Fruit fly (Drosophila melanogaster) whole organism, wandering third instar larva: ENCODE measurements around the gene agt.

ENCODE experiments used
- Abd-B ChIP-seq: fragments of >200 bp; optimal IDR thresholded peaks from 2 replicates; lab custom pipeline; 2017; ENCODE audit warnings: missing biosample characterization, missing genetic modification characterization
- CG32264 ChIP-seq: fragments of 200-800 bp; sonication (Bioruptor generic); optimal IDR thresholded peaks from 2 replicates; lab custom pipeline; 2016; ENCODE audit warnings: missing biosample characterization, missing genetic modification characterization
- CrebA ChIP-seq: fragments of 200-800 bp; sonication (Bioruptor generic); optimal IDR thresholded peaks from 2 replicates; lab custom pipeline; 2016; ENCODE audit warnings: missing biosample characterization, mild to moderate bottlenecking, missing genetic modification characterization, borderline replicate concordance
- Dfd ChIP-seq: fragments of >200 bp; optimal IDR thresholded peaks from 2 replicates; lab custom pipeline; 2017; ENCODE audit warnings: missing biosample characterization, missing genetic modification characterization
- Dif ChIP-seq: fragments of 200-275, 200-300 bp; sonication (Bioruptor generic); optimal IDR thresholded peaks from 2 replicates; lab custom pipeline; 2018; ENCODE audit warnings: missing biosample characterization, missing genetic modification characterization; ENCODE audit not compliant: partially characterized antibody
- GATAd ChIP-seq: sonication (Bioruptor generic); optimal IDR thresholded peaks from 2 replicates; lab custom pipeline; 2016; ENCODE audit warnings: missing biosample characterization, missing genetic modification characterization
- HLH106 ChIP-seq: fragments of 200-800 bp; optimal IDR thresholded peaks from 3 replicates; lab custom pipeline; 2019; ENCODE audit warnings: missing biosample characterization, mild to moderate bottlenecking, missing genetic modification characterization, moderate library complexity
- Hnf4 ChIP-seq: fragments of 200-800 bp; sonication (Bioruptor generic); optimal IDR thresholded peaks from 2 replicates; lab custom pipeline; 2016; ENCODE audit warnings: missing biosample characterization, mild to moderate bottlenecking, missing genetic modification characterization
- Hr83 ChIP-seq: fragments of 200-300 bp; sonication (Bioruptor generic); optimal IDR thresholded peaks from 2 replicates; lab custom pipeline; 2016; ENCODE audit warnings: missing biosample characterization, mild to moderate bottlenecking, missing genetic modification characterization, moderate library complexity; ENCODE audit not compliant: poor library complexity, severe bottlenecking
- Jra ChIP-seq: sonication (Bioruptor generic); optimal IDR thresholded peaks from 2 replicates; lab custom pipeline; 2016; ENCODE audit warnings: missing biosample characterization, missing genetic modification characterization
- Mio ChIP-seq: sonication (Bioruptor generic); optimal IDR thresholded peaks from 2 replicates; lab custom pipeline; 2016; ENCODE audit warnings: missing biosample characterization, missing genetic modification characterization
- Myc ChIP-seq: fragments of >200 bp; optimal IDR thresholded peaks from 2 replicates; lab custom pipeline; 2017
- N ChIP-seq: fragments of >200 bp; optimal IDR thresholded peaks from 2 replicates; lab custom pipeline; 2018; ENCODE audit warnings: missing biosample characterization, missing external identifiers, missing genetic modification characterization
- OdsH ChIP-seq: fragments of 200-800 bp; sonication (Bioruptor generic); optimal IDR thresholded peaks from 2 replicates; lab custom pipeline; 2016; ENCODE audit warnings: missing biosample characterization, mild to moderate bottlenecking, missing genetic modification characterization
- Rel ChIP-seq, 2 experiments: fragments of 200-800 bp; sonication (Bioruptor generic) in 1 of 2; optimal IDR thresholded peaks; 2 replicates in 1 of 2; 3 replicates in 1 of 2; lab custom pipeline; 2016 to 2019; ENCODE audit warnings: mild to moderate bottlenecking in 2 of 2, missing biosample characterization in 2 of 2, missing genetic modification characterization in 2 of 2, moderate library complexity in 1 of 2
- Sp1 ChIP-seq: fragments of 200-800 bp; sonication (Bioruptor generic); optimal IDR thresholded peaks from 3 replicates; lab custom pipeline; 2019; ENCODE audit warnings: missing biosample characterization, mild to moderate bottlenecking, missing genetic modification characterization, moderate library complexity
- Vsx2 ChIP-seq: fragments of 200-300, 225-300 bp; sonication (Bioruptor generic); optimal IDR thresholded peaks from 2 replicates; lab custom pipeline; 2018; ENCODE audit warnings: missing biosample characterization, missing genetic modification characterization; ENCODE audit not compliant: partially characterized antibody
- br ChIP-seq: fragments of 200-800 bp; sonication (Bioruptor generic); optimal IDR thresholded peaks from 2 replicates; lab custom pipeline; 2016; ENCODE audit warnings: missing biosample characterization, missing genetic modification characterization
- brk ChIP-seq: fragments of 200-800 bp; sonication (Bioruptor generic); optimal IDR thresholded peaks from 2 replicates; lab custom pipeline; 2016; ENCODE audit warnings: missing biosample characterization, mild to moderate bottlenecking, missing genetic modification characterization
- dmrt93B ChIP-seq: fragments of 200-800 bp; sonication (Bioruptor generic); optimal IDR thresholded peaks from 2 replicates; lab custom pipeline; 2018; ENCODE audit warnings: missing biosample characterization, mild to moderate bottlenecking, missing genetic modification characterization
- dsf ChIP-seq: sonication (Bioruptor generic); optimal IDR thresholded peaks from 2 replicates; lab custom pipeline; 2016; ENCODE audit warnings: missing biosample characterization, missing genetic modification characterization, borderline replicate concordance
- ey ChIP-seq: fragments of 200-800 bp; sonication (Bioruptor generic); optimal IDR thresholded peaks from 2 replicates; lab custom pipeline; 2016; ENCODE audit warnings: missing biosample characterization, missing genetic modification characterization
- foxo ChIP-seq, 2 experiments: fragments of 200-800 bp; sonication (Bioruptor generic); optimal IDR thresholded peaks; 2 replicates in 1 of 2; 3 replicates in 1 of 2; lab custom pipeline; 2016 to 2017; ENCODE audit warnings: missing biosample characterization in 2 of 2, missing genetic modification characterization in 2 of 2
- fru ChIP-seq: fragments of 200-800 bp; sonication (Bioruptor generic); optimal IDR thresholded peaks from 3 replicates; lab custom pipeline; 2016; ENCODE audit warnings: missing biosample characterization, mild to moderate bottlenecking, missing genetic modification characterization
- h ChIP-seq: fragments of 200-800 bp; sonication (Bioruptor generic); optimal IDR thresholded peaks from 3 replicates; lab custom pipeline; 2016; ENCODE audit warnings: missing biosample characterization, mild to moderate bottlenecking, missing genetic modification characterization
- lola ChIP-seq: fragments of >200 bp; optimal IDR thresholded peaks from 2 replicates; lab custom pipeline; 2017; ENCODE audit warnings: missing biosample characterization, missing genetic modification characterization
- pan ChIP-seq: fragments of >200 bp; optimal IDR thresholded peaks from 2 replicates; lab custom pipeline; 2017
- psq ChIP-seq: fragments of 200-800 bp; sonication (Bioruptor generic); optimal IDR thresholded peaks from 3 replicates; lab custom pipeline; 2017; ENCODE audit warnings: missing biosample characterization, mild to moderate bottlenecking, missing genetic modification characterization, moderate library complexity
- sage ChIP-seq: fragments of 200-800 bp; sonication (Bioruptor generic); optimal IDR thresholded peaks from 2 replicates; lab custom pipeline; 2016; ENCODE audit warnings: missing biosample characterization, mild to moderate bottlenecking, missing genetic modification characterization
- sv ChIP-seq: fragments of 200-800 bp; sonication (Bioruptor generic); optimal IDR thresholded peaks from 3 replicates; lab custom pipeline; 2016; ENCODE audit warnings: missing biosample characterization, missing genetic modification characterization
- tai ChIP-seq: sonication (Bioruptor generic); optimal IDR thresholded peaks from 2 replicates; lab custom pipeline; 2016; ENCODE audit warnings: missing biosample characterization, missing genetic modification characterization
- usp ChIP-seq: fragments of >200 bp; optimal IDR thresholded peaks from 2 replicates; lab custom pipeline; 2017; ENCODE audit warnings: missing biosample characterization, missing genetic modification characterization
- woc ChIP-seq: sonication (Bioruptor generic); optimal IDR thresholded peaks from 2 replicates; lab custom pipeline; 2016; ENCODE audit warnings: missing biosample characterization, mild to moderate bottlenecking, missing genetic modification characterization

The agt gene

DNA sequence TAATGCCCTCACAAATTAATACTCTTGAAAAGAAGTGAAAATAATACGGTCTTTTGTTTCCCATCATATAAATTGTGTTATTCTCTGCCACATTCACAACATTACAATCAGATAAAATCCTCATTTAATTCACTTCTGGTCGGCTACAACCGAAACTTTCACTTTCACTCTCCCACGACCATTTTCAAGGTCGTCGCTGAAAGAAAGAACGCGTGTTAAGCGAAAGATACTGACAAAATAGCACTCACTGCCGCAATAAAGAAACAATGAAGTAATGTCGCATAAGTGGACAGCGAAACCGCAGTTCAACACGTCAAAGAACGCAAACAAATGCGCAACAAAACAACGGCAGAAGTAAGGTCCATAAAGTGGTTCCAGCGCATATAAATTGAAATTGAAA is 28.3 kb upstream of the agt start:
- no peak for TF ChIP-seq dmrt93B (GFP tag; lab: Kevin White, UChicago)
- TF ChIP-seq, all 38 proteins: peak for 0

DNA sequence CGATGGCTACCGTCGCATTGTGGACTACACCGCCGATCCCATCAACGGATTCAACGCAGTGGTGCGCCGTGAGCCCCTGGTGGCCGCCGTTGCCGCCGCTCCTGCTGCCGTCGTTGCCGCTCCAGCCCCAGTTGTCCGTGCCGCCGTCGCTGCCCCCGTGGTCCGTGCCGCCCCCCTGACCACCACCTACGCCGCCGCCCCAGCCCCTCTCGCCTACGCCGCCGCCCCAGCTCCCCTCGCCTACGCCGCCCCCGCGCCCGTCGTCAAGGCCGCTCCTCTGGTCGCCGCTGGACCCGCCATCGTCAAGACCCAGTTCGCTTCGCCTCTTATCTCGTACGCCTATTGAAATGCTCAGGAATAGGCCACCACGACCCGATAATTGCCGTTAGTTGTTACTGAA is 27.3 kb upstream of the agt start:
- TF ChIP-seq foxo (GFP tag; optimal IDR thresholded peaks at IDR 0.05; lab: Kevin White, UChicago) (no peak), Dfd (GFP tag; lab: Kevin White, UChicago) (peak; percentile 85), h (no peak), Jra (GFP tag; lab: Kevin White, UChicago) (no peak), OdsH (GFP tag; lab: Kevin White, UChicago) (no peak)

DNA sequence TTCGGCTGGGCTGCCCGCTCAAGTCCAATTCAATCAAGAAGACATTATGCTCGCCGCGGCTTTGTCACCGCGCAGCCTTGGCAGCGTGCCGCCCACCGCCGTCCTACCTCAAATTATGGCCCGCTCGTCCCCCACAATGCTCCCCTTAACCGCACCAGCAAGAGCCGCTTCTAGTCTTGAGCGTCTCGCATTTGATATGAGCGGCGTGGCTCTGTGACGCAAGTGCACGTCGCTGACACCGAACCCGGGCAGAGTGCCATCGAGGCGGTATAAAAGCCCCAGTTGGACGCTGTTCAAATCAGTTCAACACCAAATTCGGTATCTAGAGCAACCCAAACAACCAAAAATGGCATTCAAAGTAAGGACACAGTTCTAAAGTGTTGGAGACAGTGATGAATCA is 26.5 kb upstream of the agt start, which contains the start of gene Ccp84Ag:
Ccp84Ag (plus strand) TSS at position 301 of the 400 bp plus-strand sequence.
- TF ChIP-seq OdsH (GFP tag; lab: Kevin White, UChicago) (no peak), Hnf4 (no peak), CG32264 (GFP tag; lab: Kevin White, UChicago) (no peak), ey (GFP tag; lab: Kevin White, UChicago) (no peak), CrebA (GFP tag; lab: Kevin White, UChicago) (no peak), HLH106 (tag; lab: Kevin White, UChicago) (no peak), h (no peak), usp (no peak), sv (GFP tag; lab: Kevin White, UChicago) (no peak), pan (lab: Kevin White, UChicago) (no peak), Hr83 (GFP tag; lab: Kevin White, UChicago) (no peak), foxo (GFP tag; optimal IDR thresholded peaks at IDR 0.05; lab: Kevin White, UChicago) (no peak), Vsx2 (no peak), GATAd (GFP tag; lab: Kevin White, UChicago) (no peak)

DNA sequence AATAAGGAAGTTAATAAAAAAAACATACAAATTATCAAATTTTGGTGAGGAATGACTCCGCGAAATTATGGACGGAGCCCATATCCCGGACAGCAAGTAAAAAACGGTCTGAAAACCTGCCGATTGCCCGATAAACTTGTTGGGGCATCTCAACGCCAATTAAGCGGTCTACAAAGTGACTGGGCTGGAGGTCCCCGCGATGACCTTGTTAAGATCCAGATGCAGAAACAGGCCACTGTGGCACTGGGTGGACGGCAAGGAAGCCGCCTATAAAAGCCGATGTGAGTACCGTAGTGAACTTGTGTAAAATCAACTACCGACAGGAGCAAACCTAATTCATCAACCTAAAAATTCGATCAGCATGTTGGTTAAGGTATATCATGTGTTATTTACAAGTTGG is 24.2 kb upstream of the agt start, which contains the start of gene Edg84A:
Edg84A (plus strand) TSS at position 301 of the 400 bp plus-strand sequence.
- TF ChIP-seq CrebA (GFP tag; lab: Kevin White, UChicago) (no peak), Abd-B (GFP tag; lab: Kevin White, UChicago) (no peak), pan (lab: Kevin White, UChicago) (no peak), sv (GFP tag; lab: Kevin White, UChicago) (no peak), foxo (GFP tag; optimal IDR thresholded peaks at IDR 0.05; lab: Kevin White, UChicago) (no peak), Hr83 (GFP tag; lab: Kevin White, UChicago) (no peak), br (no peak), lola (GFP tag; lab: Kevin White, UChicago) (no peak), dsf (GFP tag; lab: Kevin White, UChicago) (no peak), h (no peak), GATAd (GFP tag; lab: Kevin White, UChicago) (no peak), tai (GFP tag; lab: Kevin White, UChicago) (no peak), Rel (GFP tag; optimal IDR thresholded peaks at IDR 0.05; lab: Kevin White, UChicago) (no peak), Rel (tag; optimal IDR thresholded peaks at IDR 0.05; lab: Kevin White, UChicago) (no peak), Vsx2 (no peak), OdsH (GFP tag; lab: Kevin White, UChicago) (no peak), Mio (GFP tag; lab: Kevin White, UChicago) (no peak), HLH106 (tag; lab: Kevin White, UChicago) (no peak), brk (no peak)

DNA sequence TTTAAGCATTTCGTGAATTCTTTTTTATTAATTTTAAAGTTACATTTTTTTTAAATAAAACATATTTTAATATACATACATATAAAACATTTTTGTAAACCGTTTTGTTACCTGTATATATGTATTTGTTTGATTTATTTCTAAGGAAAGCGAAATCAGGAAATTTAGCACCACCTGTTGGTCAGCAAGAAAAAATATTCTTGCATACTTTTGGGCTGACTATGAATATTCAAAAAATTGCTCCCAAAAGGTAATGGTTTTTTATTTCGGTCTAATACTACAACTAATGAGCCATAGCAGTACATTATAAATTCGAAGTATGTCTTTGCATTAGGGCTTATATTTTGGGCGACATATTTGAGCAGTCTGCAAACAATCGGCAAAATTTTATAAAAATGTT is 23.8 kb upstream of the agt start:
- TF ChIP-seq Myc (lab: Kevin White, UChicago) (peak; percentile 15), Vsx2 (no peak), HLH106 (tag; lab: Kevin White, UChicago) (no peak), ey (GFP tag; lab: Kevin White, UChicago) (no peak)

DNA sequence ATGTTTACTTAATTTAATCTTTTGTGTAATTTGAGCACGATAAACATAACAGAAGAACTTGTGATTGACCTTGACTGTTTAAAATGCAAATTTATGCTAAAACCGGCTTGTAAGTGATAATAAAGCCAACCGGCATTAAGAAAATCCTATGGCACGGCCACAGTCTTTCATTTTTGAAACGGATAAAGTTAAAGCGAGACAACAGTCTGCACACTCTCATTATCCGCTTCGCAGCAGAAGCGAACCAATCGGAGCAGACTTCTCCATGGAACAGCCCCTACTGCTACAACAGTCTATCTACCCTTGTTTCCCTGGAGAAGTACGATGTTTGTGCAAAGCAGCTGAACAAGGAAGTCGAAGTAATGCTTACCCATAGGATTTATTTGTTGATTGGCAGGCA is 23.2 kb upstream of the agt start:
- TF ChIP-seq woc (no peak), Hr83 (GFP tag; lab: Kevin White, UChicago) (no peak), Rel (GFP tag; optimal IDR thresholded peaks at IDR 0.05; lab: Kevin White, UChicago) (no peak), Rel (tag; optimal IDR thresholded peaks at IDR 0.05; lab: Kevin White, UChicago) (no peak)
- TF ChIP-seq, all 38 proteins: peak for 0

DNA sequence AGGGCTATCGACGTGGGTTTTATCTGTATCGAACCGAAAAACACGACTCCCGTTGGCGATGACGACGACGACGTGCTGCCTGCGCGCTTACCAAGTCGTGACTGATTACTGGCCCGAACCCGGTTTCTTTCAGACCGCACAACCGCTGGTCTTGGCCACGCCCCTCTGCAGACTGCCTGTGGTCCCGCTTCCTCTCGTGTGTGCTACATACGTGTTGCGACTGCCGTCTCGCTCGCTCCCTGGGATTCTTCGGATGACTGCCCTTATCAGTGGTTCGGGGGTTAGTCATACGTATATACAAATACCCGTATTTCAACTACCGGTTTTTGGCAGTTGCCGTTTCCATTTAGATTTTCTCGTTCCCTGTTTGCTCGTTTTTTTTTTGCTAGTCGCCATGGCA is 18.6 kb upstream of the agt start, which contains the start of gene lab:
lab (minus strand) TSS at position 111 of the 400 bp plus-strand sequence.
- TF ChIP-seq brk = no peak
- no peak for TF ChIP-seq ey (GFP tag; lab: Kevin White, UChicago)
- TF ChIP-seq Dif (GFP tag; lab: Kevin White, UChicago) = peak; percentile 84
- no peak for TF ChIP-seq psq (GFP tag; lab: Kevin White, UChicago)
- TF ChIP-seq Hnf4 = no peak
- TF ChIP-seq Jra (GFP tag; lab: Kevin White, UChicago) = peak; percentile 61
- TF ChIP-seq sv (GFP tag; lab: Kevin White, UChicago) = no peak
- no peak for TF ChIP-seq woc
- no peak for TF ChIP-seq br
- TF ChIP-seq CG32264 (GFP tag; lab: Kevin White, UChicago) = no peak
- no peak for TF ChIP-seq HLH106 (tag; lab: Kevin White, UChicago)
- TF ChIP-seq OdsH (GFP tag; lab: Kevin White, UChicago) = no peak
- no peak for TF ChIP-seq usp
- TF ChIP-seq Vsx2 = peak; percentile 78
- TF ChIP-seq Sp1 (GFP tag; lab: Kevin White, UChicago) = no peak
- TF ChIP-seq CrebA (GFP tag; lab: Kevin White, UChicago) = no peak
- no peak for TF ChIP-seq sage (GFP tag; lab: Kevin White, UChicago)
- no peak for TF ChIP-seq lola (GFP tag; lab: Kevin White, UChicago)
- TF ChIP-seq tai (GFP tag; lab: Kevin White, UChicago) = no peak
- TF ChIP-seq dmrt93B (GFP tag; lab: Kevin White, UChicago) = no peak
- no peak for TF ChIP-seq foxo (GFP tag; optimal IDR thresholded peaks at IDR 0.05; lab: Kevin White, UChicago)
- TF ChIP-seq fru = no peak
- TF ChIP-seq N (GFP tag; lab: Kevin White, UChicago) = no peak
- peak; percentile 73 for TF ChIP-seq GATAd (GFP tag; lab: Kevin White, UChicago)
- TF ChIP-seq Dfd (GFP tag; lab: Kevin White, UChicago) = no peak
